Worm (Caenorhabditis elegans) whole organism, midembryonic: ENCODE data around the gene F59B2.3.

ENCODE experiments used
- T22C8.4 ChIP-seq: fragments of 200-800 bp; sonication (Bioruptor generic); IDR thresholded peaks from 2 replicates; pipeline ENCODE4 v1.3.6; 2022; ENCODE audit warnings: missing genetic modification characterization, missing compliant biosample characterization
- flt-1 ChIP-seq: fragments of 200-800 bp; sonication (Bioruptor generic); IDR thresholded peaks from 2 replicates; pipeline ENCODE4 v1.3.6; 2022; ENCODE audit warnings: missing genetic modification characterization, missing compliant biosample characterization
- med-1 ChIP-seq: sonication (generic microtip); optimal IDR thresholded peaks from 2 replicates; lab custom pipeline; 2017; ENCODE audit warnings: missing genetic modification characterization, mild to moderate bottlenecking, missing compliant biosample characterization, antibody characterized with exemption, missing genetic modification reagents; ENCODE audit not compliant: insufficient read depth
- ref-1 ChIP-seq: fragments of 200-800 bp; sonication (Bioruptor generic); conservative IDR thresholded peaks from 2 replicates; pipeline ENCODE4 v1.3.6; 2022; ENCODE audit warnings: missing genetic modification reagents, missing genetic modification characterization, missing compliant biosample characterization
- ztf-29 ChIP-seq: fragments of 200-800 bp; sonication (Bioruptor generic); IDR thresholded peaks from 2 replicates; pipeline ENCODE4 v1.3.6; 2022; ENCODE audit warnings: missing genetic modification reagents, missing genetic modification characterization, missing compliant biosample characterization

DNA sequence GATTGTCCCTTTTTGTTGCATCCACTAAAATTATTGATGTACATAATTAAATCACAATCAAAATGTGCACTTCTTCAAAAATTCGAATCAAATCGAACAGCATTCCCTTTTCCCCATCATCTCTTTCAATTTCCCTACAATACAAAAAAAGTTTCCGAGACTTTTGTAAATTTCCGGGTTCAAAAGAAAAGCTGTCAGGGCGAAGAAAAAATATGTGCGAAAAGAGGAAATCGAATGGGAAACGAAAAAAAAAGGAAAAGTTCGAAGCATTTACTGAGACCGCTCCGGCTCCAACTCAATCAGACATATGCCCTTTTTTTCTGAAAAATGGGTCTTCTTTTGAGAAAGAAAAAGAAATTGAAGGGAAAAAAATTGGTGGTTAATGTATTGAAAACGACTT lies 50.4 kb downstream of the F59B2.3 start:
- TF ChIP-seq ztf-29 (GFP tag; lab: Robert Waterston, UW) (no peak), flt-1 (GFP tag; lab: Robert Waterston, UW) (no peak), T22C8.4 (GFP tag; lab: Robert Waterston, UW) (no peak), ref-1 (GFP tag; lab: Robert Waterston, UW) (no peak), med-1 (GFP tag; lab: Kevin White, UChicago) (no peak)
